Worm (Caenorhabditis elegans): ENCODE results near the gene ocr-3.
A peak's percentile ranks its signal among the peaks of the same experiment; 100 is the strongest.

ocr-3 gene

ce11 chrX:15213182-15213829, 44.8 kb downstream of the ocr-3 start, which contains the start of the genes H03A11.13 and famk-1:
TSS of gene H03A11.13 (minus strand) at chrX:15213232.
TSS of gene famk-1 (minus strand) at chrX:15213259.
- TF ChIP-seq pha-4 (tag; optimal IDR thresholded peaks at IDR 0.05): peak; percentile 19
- TF ChIP-seq fkh-2 (tag; optimal IDR thresholded peaks at IDR 0.05): no peak

- TF ChIP-seq fkh-2 (tag; optimal IDR thresholded peaks at IDR 0.05) (no peak), nhr-28 (tag; optimal IDR thresholded peaks at IDR 0.05) (no peak), fos-1 (tag; optimal IDR thresholded peaks at IDR 0.05) (no peak)
These were observed 46.7 kb downstream of the ocr-3 start for ce11 chrX:15215272-15215671.

ce11 chrX:15221107-15221506, 52.6 kb downstream of the ocr-3 start:
- no peak for TF ChIP-seq egl-5 (tag; optimal IDR thresholded peaks at IDR 0.05)
- no peak for TF ChIP-seq skn-1 (tag; optimal IDR thresholded peaks at IDR 0.05)
- no peak for TF ChIP-seq fkh-2 (tag; optimal IDR thresholded peaks at IDR 0.05)
- no peak for TF ChIP-seq ZK546.5 (tag; optimal IDR thresholded peaks at IDR 0.05)
- no peak for TF ChIP-seq mdl-1 (tag; optimal IDR thresholded peaks at IDR 0.05)
- TF ChIP-seq fkh-10 (GFP tag; optimal IDR thresholded peaks at IDR 0.05): no peak
- no peak for TF ChIP-seq snpc-4 (tag; optimal IDR thresholded peaks at IDR 0.05)
- no peak for TF ChIP-seq nhr-28 (tag; optimal IDR thresholded peaks at IDR 0.05)
- no peak for TF ChIP-seq unc-62 (GFP tag; optimal IDR thresholded peaks at IDR 0.05)
- TF ChIP-seq eor-1 (tag; optimal IDR thresholded peaks at IDR 0.05): no peak
- no peak for TF ChIP-seq nhr-237 (tag; optimal IDR thresholded peaks at IDR 0.05)

- TF ChIP-seq nhr-67 (tag; optimal IDR thresholded peaks at IDR 0.05): no peak
- TF ChIP-seq hmg-11 (tag; optimal IDR thresholded peaks at IDR 0.05): peak; percentile 12
- TF ChIP-seq pha-4 (tag; optimal IDR thresholded peaks at IDR 0.05): peak; percentile 52
- no peak for TF ChIP-seq sea-2 (GFP tag; optimal IDR thresholded peaks at IDR 0.05)
- no peak for TF ChIP-seq nhr-77 (tag; optimal IDR thresholded peaks at IDR 0.05)
- peak; percentile 27 for TF ChIP-seq pqm-1 (tag; optimal IDR thresholded peaks at IDR 0.05)
- TF ChIP-seq elt-2 (tag; optimal IDR thresholded peaks at IDR 0.05): peak; percentile 42
These were observed 53.5 kb downstream of the ocr-3 start for ce11 chrX:15221865-15222551.

- TF ChIP-seq ceh-82 (tag; optimal IDR thresholded peaks at IDR 0.05) (no peak), nhr-11 (tag; optimal IDR thresholded peaks at IDR 0.05) (no peak), skn-1 (tag; optimal IDR thresholded peaks at IDR 0.05) (no peak), nfya-1 (tag; optimal IDR thresholded peaks at IDR 0.05; ENCODE audit: insufficient read depth) (no peak), snpc-4 (tag; optimal IDR thresholded peaks at IDR 0.05) (peak; percentile 46), ZK546.5 (tag; optimal IDR thresholded peaks at IDR 0.05) (no peak), pha-4 (tag; optimal IDR thresholded peaks at IDR 0.05) (no peak), ztf-4 (tag; optimal IDR thresholded peaks at IDR 0.05) (no peak)
These were observed 54.3 kb downstream of the ocr-3 start for ce11 chrX:15222789-15223188.
